Fruit fly (Drosophila melanogaster) whole organism, embryonic: ENCODE data around the gene Egfrap.

Experiments used
- Aef1 ChIP-seq: fragments of 200-800 bp; sonication (Bioruptor generic); IDR thresholded peaks from 3 replicates; pipeline ENCODE4 v1.3.6; 2022; ENCODE audit warnings: missing biosample characterization, missing genetic modification characterization
- Asciz ChIP-seq: fragments of 200-800 bp; sonication (Bioruptor generic); optimal IDR thresholded peaks from 2 replicates; lab custom pipeline; 2017; ENCODE audit warnings: missing biosample characterization, mild to moderate bottlenecking, missing genetic modification characterization, missing genetic modification reagents
- Awh ChIP-seq: fragments of 200-800 bp; sonication (Bioruptor generic); IDR thresholded peaks from 2 replicates; pipeline ENCODE4, ENCODE4 v1.3.6; 2022; ENCODE audit warnings: missing biosample characterization, missing genetic modification characterization
- Bgb ChIP-seq: fragments of 200-800 bp; sonication (Bioruptor generic); IDR thresholded peaks from 2 replicates; pipeline ENCODE4 v1.3.6; 2022; ENCODE audit warnings: missing biosample characterization, missing genetic modification characterization; ENCODE audit not compliant: partially characterized antibody
- CG10209 ChIP-seq: fragments of 200-800 bp; sonication (Bioruptor generic); optimal IDR thresholded peaks from 3 replicates; lab custom pipeline; 2017; ENCODE audit warnings: missing biosample characterization, mild to moderate bottlenecking, missing genetic modification characterization, missing genetic modification reagents
- CG11504 ChIP-seq: fragments of 200-800 bp; sonication (Bioruptor generic); optimal IDR thresholded peaks from 3 replicates; lab custom pipeline; 2019; ENCODE audit warnings: missing biosample characterization, mild to moderate bottlenecking, missing genetic modification characterization, moderate library complexity
- CG11560 ChIP-seq: fragments of 200-800 bp; sonication (Bioruptor generic); IDR thresholded peaks from 3 replicates; pipeline ENCODE4 v1.3.6; 2022; ENCODE audit warnings: missing biosample characterization, missing genetic modification characterization
- CG12219 ChIP-seq: fragments of 200-800 bp; sonication (Bioruptor generic); optimal IDR thresholded peaks from 3 replicates; lab custom pipeline; 2018; ENCODE audit warnings: missing biosample characterization, mild to moderate bottlenecking, missing genetic modification characterization
- CG12744 ChIP-seq: fragments of 200-800 bp; sonication (Bioruptor generic); optimal IDR thresholded peaks from 2 replicates; lab custom pipeline; 2016; ENCODE audit warnings: missing biosample characterization, missing genetic modification characterization
- CG13775 ChIP-seq: fragments of 200-800 bp; sonication (Bioruptor generic); optimal IDR thresholded peaks from 3 replicates; lab custom pipeline; 2017; ENCODE audit warnings: missing biosample characterization, mild to moderate bottlenecking, missing genetic modification characterization
- CG15514 ChIP-seq: fragments of 200-800 bp; sonication (Bioruptor generic); optimal IDR thresholded peaks from 3 replicates; lab custom pipeline; 2017; ENCODE audit warnings: missing biosample characterization, missing genetic modification characterization, mild to moderate bottlenecking, moderate library complexity, missing genetic modification reagents
- CG16779 ChIP-seq: fragments of 200-800 bp; sonication (Bioruptor generic); IDR thresholded peaks from 2 replicates; pipeline ENCODE4 v1.3.6; 2022; ENCODE audit warnings: missing biosample characterization, missing genetic modification characterization
- CG16815 ChIP-seq: fragments of 200-800 bp; sonication (Bioruptor generic); optimal IDR thresholded peaks from 3 replicates; lab custom pipeline; 2017; ENCODE audit warnings: missing biosample characterization, mild to moderate bottlenecking, missing genetic modification characterization
- CG18011 ChIP-seq: fragments of 200-800 bp; sonication (Bioruptor generic); optimal IDR thresholded peaks from 2 replicates; lab custom pipeline; 2017; ENCODE audit warnings: missing biosample characterization, missing genetic modification characterization, mild to moderate bottlenecking, moderate library complexity, missing genotype
- CG2889 ChIP-seq: fragments of 200-800 bp; sonication (Bioruptor generic); IDR thresholded peaks from 3 replicates; pipeline ENCODE4 v1.3.6; 2022; ENCODE audit warnings: missing biosample characterization, missing genetic modification characterization
- CG3065 ChIP-seq: fragments of 200-800 bp; sonication (Bioruptor generic); optimal IDR thresholded peaks from 2 replicates; lab custom pipeline; 2016; ENCODE audit warnings: missing biosample characterization, missing genetic modification characterization
- CG32772 ChIP-seq: fragments of 200-800 bp; sonication (Bioruptor generic); IDR thresholded peaks from 2 replicates; pipeline ENCODE4 v1.3.6; 2022; ENCODE audit warnings: missing biosample characterization, missing genetic modification characterization
- CG3281 ChIP-seq: fragments of 200-800 bp; sonication (Bioruptor generic); optimal IDR thresholded peaks from 3 replicates; lab custom pipeline; 2017; ENCODE audit warnings: missing biosample characterization, mild to moderate bottlenecking, missing genetic modification characterization
- CG4404 ChIP-seq: fragments of 200-800 bp; sonication (Bioruptor generic); IDR thresholded peaks from 2 replicates; pipeline ENCODE4 v1.3.6; 2022; ENCODE audit warnings: missing biosample characterization, missing genetic modification characterization
- CG6654 ChIP-seq: fragments of 200-800 bp; sonication (Bioruptor generic); optimal IDR thresholded peaks from 2 replicates; lab custom pipeline; 2017; ENCODE audit warnings: missing biosample characterization, mild to moderate bottlenecking, missing genetic modification characterization
- CG6689 ChIP-seq: fragments of 200-800 bp; sonication (Bioruptor generic); IDR thresholded peaks from 2 replicates; pipeline ENCODE4 v1.3.6; 2022; ENCODE audit warnings: missing biosample characterization, missing genetic modification characterization
- CG6813 ChIP-seq: fragments of 200-800 bp; sonication (Bioruptor generic); optimal IDR thresholded peaks from 2 replicates; lab custom pipeline; 2017; ENCODE audit warnings: missing biosample characterization, missing genetic modification characterization, mild to moderate bottlenecking, moderate library complexity, missing genetic modification reagents
- CG7786 ChIP-seq: fragments of 200-800 bp; sonication (Bioruptor generic); optimal IDR thresholded peaks from 2 replicates; lab custom pipeline; 2016; ENCODE audit warnings: missing biosample characterization, missing genetic modification characterization
- Deaf1 ChIP-seq: fragments of 200-800 bp; optimal IDR thresholded peaks from 3 replicates; lab custom pipeline; 2019; ENCODE audit warnings: missing biosample characterization, mild to moderate bottlenecking, missing genetic modification characterization, moderate library complexity
- GATAe ChIP-seq: fragments of 200-800 bp; sonication (Bioruptor generic); conservative IDR thresholded peaks from 2 replicates; pipeline ENCODE4 v1.3.6; 2022; ENCODE audit warnings: missing biosample characterization, missing genetic modification characterization
- Gsc ChIP-seq: fragments of 200-800 bp; sonication (Bioruptor generic); IDR thresholded peaks from 2 replicates; pipeline ENCODE4 v1.3.6; 2022; ENCODE audit warnings: missing biosample characterization, missing genetic modification characterization
- HHEX ChIP-seq: fragments of 200-800 bp; sonication (Bioruptor generic); optimal IDR thresholded peaks from 3 replicates; lab custom pipeline; 2017; ENCODE audit warnings: missing biosample characterization, mild to moderate bottlenecking, missing genetic modification characterization, missing genetic modification reagents
- HLH4C ChIP-seq: fragments of 200-800 bp; sonication (Bioruptor generic); IDR thresholded peaks from 3 replicates; pipeline ENCODE4 v1.3.6; 2022; ENCODE audit warnings: missing biosample characterization, missing genetic modification characterization; ENCODE audit not compliant: partially characterized antibody
- Hr51 ChIP-seq, 2 experiments: fragments of 200-800 bp; sonication (Bioruptor generic); optimal IDR thresholded peaks; 2 replicates in 1 of 2; 3 replicates in 1 of 2; lab custom pipeline; 2016 to 2018; ENCODE audit warnings: missing biosample characterization in 2 of 2, missing genetic modification characterization in 2 of 2, mild to moderate bottlenecking in 1 of 2, moderate library complexity in 1 of 2
- Lim3 ChIP-seq: fragments of 200-800 bp; sonication (Bioruptor generic); IDR thresholded peaks from 2 replicates; pipeline ENCODE4 v1.3.6; 2022; ENCODE audit warnings: missing biosample characterization, missing genetic modification characterization
- Med ChIP-seq: fragments of 200-800 bp; sonication (Bioruptor generic); peaks from one replicate; lab custom pipeline; 2016; ENCODE audit warnings: missing biosample characterization, missing genetic modification characterization, mild to moderate bottlenecking, inconsistent platforms, moderate library complexity
- Mes4 ChIP-seq: fragments of 200-800 bp; sonication (Bioruptor generic); optimal IDR thresholded peaks from 2 replicates; lab custom pipeline; 2016; ENCODE audit warnings: missing biosample characterization, missing genetic modification characterization
- Oaz ChIP-seq: fragments of 200-800 bp; sonication (Bioruptor generic); IDR thresholded peaks from 2 replicates; pipeline ENCODE4 v1.3.6; 2022; ENCODE audit warnings: missing biosample characterization, missing genetic modification characterization
- Six4 ChIP-seq: fragments of 200-800 bp; sonication (Bioruptor generic); optimal IDR thresholded peaks from 2 replicates; lab custom pipeline; 2016; ENCODE audit warnings: missing biosample characterization, missing genetic modification characterization
- Sry-β ChIP-seq: fragments of 200-800 bp; sonication (Bioruptor generic); optimal IDR thresholded peaks from 2 replicates; lab custom pipeline; 2018; ENCODE audit warnings: missing biosample characterization, mild to moderate bottlenecking, missing genetic modification characterization, moderate library complexity
- Vsx1 ChIP-seq: fragments of 200-800 bp; sonication (Bioruptor generic); optimal IDR thresholded peaks from 2 replicates; lab custom pipeline; 2017; ENCODE audit warnings: missing biosample characterization, mild to moderate bottlenecking, missing genetic modification characterization, missing genetic modification reagents
- br ChIP-seq: fragments of >200 bp; optimal IDR thresholded peaks from 2 replicates; lab custom pipeline; 2017
- cad ChIP-seq: fragments of >200 bp; optimal IDR thresholded peaks from 2 replicates; lab custom pipeline; 2017; ENCODE audit warnings: missing biosample characterization, missing genetic modification characterization
- caup ChIP-seq: fragments of 200-800 bp; sonication (Bioruptor generic); optimal IDR thresholded peaks from 3 replicates; lab custom pipeline; 2017; ENCODE audit warnings: missing biosample characterization, mild to moderate bottlenecking, missing genetic modification characterization, moderate library complexity; ENCODE audit not compliant: severe bottlenecking
- cwo ChIP-seq: fragments of 200-800 bp; sonication (Bioruptor generic); optimal IDR thresholded peaks from 3 replicates; lab custom pipeline; 2017; ENCODE audit warnings: missing biosample characterization, missing genetic modification characterization, mild to moderate bottlenecking, moderate library complexity, missing genetic modification reagents
- exex ChIP-seq: fragments of 200-800 bp; sonication (Bioruptor generic); optimal IDR thresholded peaks from 4 replicates; lab custom pipeline; 2018; ENCODE audit warnings: missing biosample characterization, mild to moderate bottlenecking, missing genetic modification characterization, moderate library complexity
- gcm2 ChIP-seq: fragments of 200-800 bp; sonication (Bioruptor generic); optimal IDR thresholded peaks from 2 replicates; lab custom pipeline; 2016; ENCODE audit warnings: missing biosample characterization, missing genetic modification characterization
- grau ChIP-seq: fragments of 200-800 bp; optimal IDR thresholded peaks from 3 replicates; lab custom pipeline; 2019; ENCODE audit warnings: missing biosample characterization, mild to moderate bottlenecking, missing genetic modification characterization, moderate library complexity
- gro ChIP-seq: fragments of 200-800 bp; sonication (Bioruptor generic); optimal IDR thresholded peaks from 2 replicates; lab custom pipeline; 2016; ENCODE audit warnings: missing biosample characterization, missing genetic modification characterization
- gsb ChIP-seq: fragments of 200-800 bp; sonication (Bioruptor generic); IDR thresholded peaks from 2 replicates; pipeline ENCODE4 v1.3.6; 2022; ENCODE audit warnings: missing biosample characterization, missing genetic modification characterization
- ham ChIP-seq: fragments of 200-800 bp; sonication (Bioruptor generic); IDR thresholded peaks from 2 replicates; pipeline ENCODE4 v1.3.6; 2022; ENCODE audit warnings: missing biosample characterization, missing genetic modification characterization
- lilli ChIP-seq: fragments of 200-800 bp; sonication (Bioruptor generic); optimal IDR thresholded peaks from 3 replicates; lab custom pipeline; 2016; ENCODE audit warnings: missing biosample characterization, missing genetic modification characterization
- sob ChIP-seq: fragments of 200-800 bp; sonication (Bioruptor generic); IDR thresholded peaks from 2 replicates; pipeline ENCODE4 v1.3.6; 2022; ENCODE audit warnings: missing biosample characterization, missing genetic modification characterization
- sr ChIP-seq: fragments of 200-800 bp; sonication (Bioruptor generic); IDR thresholded peaks from 3 replicates; pipeline ENCODE4 v1.3.6; 2022; ENCODE audit warnings: missing biosample characterization, missing genetic modification characterization

The Egfrap gene

DNA sequence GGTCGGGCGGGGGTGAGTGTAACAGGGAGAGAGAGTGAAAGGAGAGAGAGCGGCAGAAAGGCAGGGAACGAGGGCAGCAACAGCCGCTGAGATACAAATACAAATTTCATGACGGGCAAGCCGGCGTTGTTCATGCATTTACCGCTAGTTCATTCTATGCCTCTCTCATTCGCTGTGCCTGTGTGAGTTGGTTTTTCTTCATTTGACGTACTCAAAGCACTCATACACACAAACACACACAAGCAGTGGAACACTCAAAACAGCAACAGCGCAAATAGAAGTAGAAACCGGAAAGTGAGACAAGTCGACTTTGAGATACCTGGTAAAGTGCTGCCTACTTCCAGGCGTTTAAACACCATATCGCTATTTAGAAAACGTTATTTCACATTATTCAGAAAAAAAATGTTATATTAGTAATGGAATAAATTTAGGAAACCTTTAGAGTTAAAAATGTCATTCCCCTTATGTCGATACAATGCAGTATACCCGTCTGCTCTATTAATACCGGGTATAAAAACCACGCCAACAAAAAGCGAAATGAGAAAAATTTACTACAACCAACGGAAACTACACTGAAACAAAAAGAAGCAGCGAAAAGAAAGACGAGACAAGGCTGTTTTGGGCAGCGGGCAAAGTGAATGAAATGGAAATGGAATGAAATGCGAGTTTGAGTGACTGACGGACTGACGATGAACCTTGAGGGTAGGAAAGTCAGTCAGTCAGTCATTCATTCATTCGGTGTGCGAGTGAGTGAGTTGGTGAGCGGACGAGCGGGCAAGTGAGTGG is 25.9 kb upstream of the Egfrap start (continued):
- TF ChIP-seq CG3281 (peak; percentile 73), exex (tag; lab: Kevin White, UChicago) (peak; percentile 47), Lim3 (GFP tag; lab: Robert Waterston, UW) (peak; percentile 90), Mes4 (peak; percentile 90), Awh (GFP tag; lab: Robert Waterston, UW) (peak; percentile 98), gsb (GFP tag; lab: Robert Waterston, UW) (peak; percentile 72), CG16815 (GFP tag; lab: Kevin White, UChicago) (peak; percentile 89), CG16779 (GFP tag; lab: Robert Waterston, UW) (no peak), Hr51 (GFP tag; optimal IDR thresholded peaks at IDR 0.05; lab: Kevin White, UChicago) (peak; percentile 70 to 93), sr (peak; percentile 86), lilli (GFP tag; lab: Kevin White, UChicago) (peak; percentile 84), CG13775 (GFP tag; lab: Kevin White, UChicago) (peak; percentile 87), Aef1 (GFP tag; lab: Robert Waterston, UW) (peak; percentile 96), Sry-β (GFP tag; lab: Kevin White, UChicago) (peak; percentile 69), GATAe (GFP tag; lab: Robert Waterston, UW) (peak; percentile 56; the same call in 1 of the 2 replicates), Asciz (peak; percentile 95), gcm2 (GFP tag; lab: Kevin White, UChicago) (peak; percentile 62), CG32772 (GFP tag; lab: Robert Waterston, UW) (peak; percentile 98), CG6813 (GFP tag; lab: Kevin White, UChicago) (peak; percentile 83), Med (GFP tag; lab: Kevin White, UChicago) (peak; percentile 96), ham (GFP tag; lab: Robert Waterston, UW) (peak; percentile 41; the same call in 1 of the 2 replicates), sob (peak; percentile 95), HLH4C (0 out of 3 replicates have a peak, but pooled peaks have one; percentile 4), HHEX (peak; percentile 92), CG2889 (GFP tag; lab: Robert Waterston, UW) (peak; percentile 89), Bgb (no peak; the same call in 1 of the 2 replicates), Six4 (GFP tag; lab: Kevin White, UChicago) (peak; percentile 96), caup (GFP tag; lab: Kevin White, UChicago) (peak; percentile 80), CG18011 (GFP tag; lab: Kevin White, UChicago) (peak; percentile 63), CG7786 (GFP tag; lab: Kevin White, UChicago) (peak; percentile 86), gro (GFP tag; lab: Kevin White, UChicago) (peak; percentile 54), cwo (GFP tag; lab: Kevin White, UChicago) (peak; percentile 85), CG12219 (GFP tag; lab: Kevin White, UChicago) (peak; percentile 85), Deaf1 (tag; lab: Kevin White, UChicago) (peak; percentile 44), Oaz (GFP tag; lab: Robert Waterston, UW) (peak; percentile 78), CG4404 (GFP tag; lab: Robert Waterston, UW) (peak; percentile 96), Vsx1 (peak; percentile 93), grau (tag; lab: Kevin White, UChicago) (peak; percentile 88), CG15514 (peak; percentile 77), CG6654 (GFP tag; lab: Kevin White, UChicago) (peak; percentile 78), cad (GFP tag; lab: Kevin White, UChicago) (no peak), CG11560 (tag; lab: Robert Waterston, UW) (peak; percentile 84), br (lab: Kevin White, UChicago) (no peak), CG6689 (peak; percentile 97), CG12744 (GFP tag; lab: Kevin White, UChicago) (peak; percentile 76), CG10209 (GFP tag; lab: Kevin White, UChicago) (peak; percentile 96), CG11504 (tag; lab: Kevin White, UChicago) (peak; percentile 96), CG3065 (peak; percentile 66), Gsc (GFP tag; lab: Robert Waterston, UW) (peak; percentile 94; the same call in 1 of the 2 replicates)
